Fruit fly (Drosophila melanogaster) Kc167 (cell line): ENCODE measurements around the gene CG33688.

Source experiments
- Myc ChIP-seq: fragments of >200 bp; optimal IDR thresholded peaks from 2 replicates; lab custom pipeline; 2017; ENCODE audit warnings: missing external identifiers
- Sin3A ChIP-seq: fragments of >200 bp; optimal IDR thresholded peaks from 2 replicates; lab custom pipeline; 2018; ENCODE audit warnings: missing external identifiers
- h ChIP-seq: fragments of >200 bp; optimal IDR thresholded peaks from 3 replicates; lab custom pipeline; 2018; ENCODE audit warnings: missing external identifiers
- insv ChIP-seq: fragments of >200 bp; optimal IDR thresholded peaks from 3 replicates; lab custom pipeline; 2018; ENCODE audit warnings: missing external identifiers
- psq ChIP-seq: fragments of >200 bp; optimal IDR thresholded peaks from 2 replicates; lab custom pipeline; 2017; ENCODE audit warnings: missing external identifiers
- ttk ChIP-seq: sonication (Bioruptor generic); optimal IDR thresholded peaks from 2 replicates; lab custom pipeline; 2017; ENCODE audit warnings: missing external identifiers

Gene CG33688

DNA sequence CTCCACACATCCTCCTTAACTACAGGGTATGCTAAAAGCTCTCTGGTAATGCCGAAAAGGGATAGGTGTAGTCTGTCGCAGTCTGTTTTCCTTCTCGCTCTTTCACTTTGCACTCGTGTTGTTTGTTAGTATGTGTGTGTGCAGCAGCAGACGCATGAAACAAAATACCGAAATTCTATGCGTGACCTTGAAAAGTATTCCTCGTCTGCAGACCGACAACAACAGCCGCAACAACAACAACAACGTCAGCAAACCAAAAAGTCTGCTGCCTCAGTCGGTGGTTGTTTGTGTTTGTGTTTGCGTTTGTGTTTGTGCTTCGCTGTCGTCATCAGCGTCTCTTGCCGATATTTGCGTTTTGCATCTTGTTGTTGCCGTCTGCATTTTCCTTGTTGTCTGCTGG is 20.6 kb upstream of the CG33688 start:
- TF ChIP-seq Myc (lab: Kevin White, UChicago), result no peak

DNA sequence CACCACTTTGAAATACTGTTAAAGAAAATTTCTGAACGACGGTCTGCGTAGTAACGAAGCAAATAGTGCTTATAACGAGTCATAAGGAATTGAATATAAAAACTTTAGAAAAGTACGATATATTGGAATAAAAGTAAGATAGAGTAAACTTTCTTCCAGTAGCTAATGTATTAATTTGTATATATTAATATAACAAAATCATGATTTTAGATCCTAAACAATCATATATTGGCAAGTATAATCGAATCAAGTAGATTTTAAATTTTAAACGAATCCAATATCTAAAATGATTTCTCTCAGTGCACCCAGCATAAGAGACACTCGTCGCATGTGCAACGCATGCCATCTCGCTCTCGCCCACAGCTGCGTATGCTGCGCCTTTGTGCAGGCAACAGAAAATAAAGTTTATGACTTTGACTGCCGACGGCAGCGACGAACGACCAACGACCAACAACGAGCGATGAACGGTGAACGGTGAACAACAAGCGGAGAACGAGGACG is 17.6 kb upstream of the CG33688 start:
- no peak for TF ChIP-seq h (lab: Kevin White, UChicago)
- TF ChIP-seq ttk (lab: Kevin White, UChicago), result no peak
- TF ChIP-seq Sin3A (lab: Kevin White, UChicago), result no peak
- no peak for TF ChIP-seq psq (lab: Kevin White, UChicago)
- TF ChIP-seq Myc (lab: Kevin White, UChicago), result no peak
- no peak for TF ChIP-seq insv (lab: Kevin White, UChicago)

DNA sequence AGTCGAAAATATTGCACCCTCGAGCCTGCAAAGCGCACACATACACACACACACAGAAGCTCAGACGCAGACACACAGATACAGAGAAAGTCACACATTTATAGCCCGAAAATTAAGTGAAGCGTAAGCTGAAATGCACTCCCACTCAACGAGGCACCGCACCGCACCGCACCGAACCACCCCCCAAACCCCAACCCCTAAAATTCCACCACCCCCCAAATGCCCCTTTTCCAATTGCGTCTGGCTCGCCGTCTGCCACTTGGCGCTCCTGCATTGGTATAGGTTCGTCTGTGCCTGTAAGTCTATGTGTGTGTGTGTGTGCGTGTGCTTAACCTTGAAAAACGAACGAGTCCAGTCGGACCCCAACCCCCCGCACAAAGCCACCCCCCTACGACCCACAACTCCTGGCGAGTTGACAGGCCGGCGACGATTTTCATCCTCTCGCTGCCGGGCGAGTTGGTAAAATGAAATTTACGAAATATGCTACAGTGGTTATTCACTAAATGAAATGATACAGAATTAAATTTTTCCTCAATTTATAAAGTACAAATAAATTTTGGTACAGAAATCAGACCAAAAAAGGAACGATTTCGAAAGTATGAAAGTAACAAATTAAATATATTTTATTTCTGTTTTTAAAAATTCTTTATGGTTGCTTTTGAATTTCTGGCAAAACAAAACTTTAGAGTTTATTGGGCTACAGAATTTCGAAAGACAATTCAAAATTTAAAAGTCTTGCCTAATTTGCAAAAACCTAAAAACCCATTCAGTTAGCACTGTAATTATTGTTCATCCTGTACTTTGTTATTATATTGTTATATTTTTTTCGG is 16.2 kb upstream of the CG33688 start:
- TF ChIP-seq psq (lab: Kevin White, UChicago) (no peak), Myc (lab: Kevin White, UChicago) (no peak), ttk (lab: Kevin White, UChicago) (no peak), h (lab: Kevin White, UChicago) (no peak), insv (lab: Kevin White, UChicago) (no peak), Sin3A (lab: Kevin White, UChicago) (no peak)

DNA sequence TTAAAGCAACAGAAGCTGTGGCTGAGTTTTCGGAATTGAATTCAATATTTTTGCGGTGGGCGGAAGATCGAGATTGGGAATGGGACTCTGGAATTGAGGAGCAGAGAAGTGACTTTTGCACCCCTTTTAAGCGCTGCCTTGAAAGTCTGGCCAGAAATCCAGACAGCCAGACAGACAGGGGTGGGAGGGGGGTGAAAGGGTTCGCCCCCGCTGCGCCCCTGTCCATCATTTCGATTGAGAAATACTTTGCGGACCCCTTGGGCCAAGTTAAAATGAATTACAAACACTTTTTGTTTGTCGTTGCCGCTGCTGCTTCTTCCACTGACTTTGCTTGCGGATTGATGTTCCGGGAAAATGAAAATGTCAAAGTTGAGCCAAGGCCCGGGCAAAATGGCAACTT is 15.5 kb upstream of the CG33688 start:
- no peak for TF ChIP-seq ttk (lab: Kevin White, UChicago)
- TF ChIP-seq Sin3A (lab: Kevin White, UChicago), result no peak
- no peak for TF ChIP-seq insv (lab: Kevin White, UChicago)
- TF ChIP-seq psq (lab: Kevin White, UChicago), result no peak
- TF ChIP-seq Myc (lab: Kevin White, UChicago), result no peak
- no peak for TF ChIP-seq h (lab: Kevin White, UChicago)

DNA sequence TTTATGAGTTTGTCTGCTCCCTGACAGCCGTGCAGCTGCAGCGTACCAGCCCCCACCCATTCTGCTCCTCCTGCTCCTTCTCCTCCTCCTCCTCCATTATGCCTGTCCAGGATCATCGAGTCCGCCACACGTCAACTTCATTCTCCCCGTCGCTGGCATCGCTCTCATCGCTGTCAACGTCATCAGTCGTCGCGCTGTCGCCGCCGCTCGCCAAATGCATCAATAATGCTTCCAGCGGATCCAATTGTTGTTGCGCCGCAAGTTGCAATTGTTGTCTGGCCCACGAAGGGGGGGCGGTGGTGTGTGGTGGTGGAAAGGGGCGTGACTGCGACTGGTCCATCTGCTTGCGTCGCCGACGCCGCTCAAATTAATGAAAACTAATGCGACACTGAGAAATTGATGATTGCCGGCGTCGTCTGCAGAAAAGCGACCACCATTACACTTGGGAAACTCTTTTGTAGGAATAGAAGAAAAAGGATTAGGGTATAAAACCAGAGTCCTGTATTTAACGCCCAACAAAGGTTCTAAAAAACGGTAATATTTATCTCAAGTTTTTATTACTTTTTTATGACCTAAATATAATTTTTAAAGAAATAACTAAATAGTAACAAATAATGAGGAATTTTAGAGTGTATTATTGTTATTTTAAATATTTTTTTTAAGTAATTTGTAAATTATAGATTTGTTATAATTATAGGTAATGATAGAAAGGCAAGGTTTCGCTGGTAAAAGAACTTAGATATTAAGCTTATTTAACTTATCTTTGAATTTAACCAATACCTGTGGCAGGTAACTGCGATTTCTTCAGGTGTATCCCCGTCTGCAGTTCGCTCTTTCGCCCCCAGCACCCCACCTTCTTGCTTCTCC is 9.7 kb upstream of the CG33688 start:
- TF ChIP-seq Myc (lab: Kevin White, UChicago), result no peak
- TF ChIP-seq Sin3A (lab: Kevin White, UChicago), result no peak
- no peak for TF ChIP-seq insv (lab: Kevin White, UChicago)
- TF ChIP-seq ttk (lab: Kevin White, UChicago), result no peak
- TF ChIP-seq psq (lab: Kevin White, UChicago), result no peak
- no peak for TF ChIP-seq h (lab: Kevin White, UChicago)

DNA sequence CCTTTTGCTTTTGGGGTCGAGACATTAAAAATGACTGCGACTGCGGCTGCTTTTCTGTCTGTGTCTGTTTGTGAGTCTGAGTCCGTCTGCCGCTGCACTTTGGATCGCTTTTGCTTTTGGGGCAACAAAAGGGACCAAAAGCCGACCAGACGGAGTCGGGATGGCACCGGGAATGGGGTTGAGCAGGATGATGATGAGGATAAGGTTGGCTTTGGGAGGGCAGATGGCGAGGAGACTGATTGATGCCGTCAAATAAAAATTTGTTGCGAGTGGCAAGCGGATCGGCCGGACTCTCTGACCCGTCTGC is 9.1 kb upstream of the CG33688 start:
- no peak for TF ChIP-seq ttk (lab: Kevin White, UChicago)
- TF ChIP-seq psq (lab: Kevin White, UChicago), result no peak

DNA sequence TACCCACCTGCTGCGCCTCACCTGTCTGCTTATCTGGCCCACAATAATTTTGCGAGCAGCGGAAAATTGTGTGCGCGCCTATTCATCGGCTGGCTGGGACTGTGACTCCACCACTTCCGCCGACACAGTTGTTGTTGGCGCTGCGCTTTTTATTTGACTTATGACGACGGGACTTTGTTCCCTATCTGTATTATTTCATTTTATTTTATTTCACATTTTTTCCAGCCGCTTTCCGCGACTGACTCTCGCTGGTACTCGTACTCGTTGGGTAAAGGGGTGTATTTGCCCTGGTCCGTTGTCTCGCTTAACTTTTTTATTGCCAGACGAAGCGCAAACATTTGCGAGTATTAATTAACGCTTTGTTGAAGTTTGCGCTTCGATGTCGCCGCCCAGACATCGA is 8.1 kb upstream of the CG33688 start:
- TF ChIP-seq insv (lab: Kevin White, UChicago) (no peak), Myc (lab: Kevin White, UChicago) (no peak), psq (lab: Kevin White, UChicago) (no peak), h (lab: Kevin White, UChicago) (no peak), ttk (lab: Kevin White, UChicago) (no peak), Sin3A (lab: Kevin White, UChicago) (no peak)

DNA sequence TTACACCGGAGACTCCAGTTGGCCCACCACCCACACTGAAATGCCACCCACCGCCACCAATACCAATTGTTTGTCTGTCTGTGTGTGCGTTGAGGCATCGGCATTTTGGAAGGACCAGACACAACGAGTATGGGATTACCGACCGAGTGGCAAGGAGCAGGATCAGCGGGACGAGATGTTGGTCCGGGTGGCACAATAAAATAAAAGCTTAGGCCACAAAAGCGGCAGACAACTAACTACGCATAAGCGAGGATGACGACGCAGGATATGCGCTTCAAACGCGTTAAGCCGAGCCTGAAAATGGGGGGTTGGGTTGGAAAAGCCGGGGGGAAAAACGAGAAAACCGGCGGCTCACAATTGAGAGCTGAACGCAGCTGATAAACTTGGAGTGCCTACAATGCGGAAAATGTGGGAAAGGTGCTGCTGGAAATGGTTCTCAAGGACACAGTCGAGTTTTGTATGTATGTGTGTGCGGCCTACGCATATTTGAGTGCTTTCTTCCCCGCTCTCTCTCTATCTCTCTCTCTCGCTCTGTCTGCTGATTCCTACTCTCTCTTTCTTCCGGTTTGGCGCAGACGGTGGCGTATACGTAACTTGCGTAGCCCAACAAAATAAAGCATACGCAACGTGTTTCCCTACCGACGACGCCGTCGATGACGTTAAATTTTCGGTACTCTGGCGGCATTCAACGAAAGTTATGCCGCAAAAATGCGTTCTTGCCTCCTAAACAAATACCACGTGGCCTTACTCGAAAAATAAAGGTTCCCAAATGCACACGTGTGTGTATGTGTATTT is 6.3 kb upstream of the CG33688 start:
- TF ChIP-seq psq (lab: Kevin White, UChicago) (no peak), h (lab: Kevin White, UChicago) (no peak), ttk (lab: Kevin White, UChicago) (no peak), insv (lab: Kevin White, UChicago) (no peak), Myc (lab: Kevin White, UChicago) (no peak), Sin3A (lab: Kevin White, UChicago) (no peak)

DNA sequence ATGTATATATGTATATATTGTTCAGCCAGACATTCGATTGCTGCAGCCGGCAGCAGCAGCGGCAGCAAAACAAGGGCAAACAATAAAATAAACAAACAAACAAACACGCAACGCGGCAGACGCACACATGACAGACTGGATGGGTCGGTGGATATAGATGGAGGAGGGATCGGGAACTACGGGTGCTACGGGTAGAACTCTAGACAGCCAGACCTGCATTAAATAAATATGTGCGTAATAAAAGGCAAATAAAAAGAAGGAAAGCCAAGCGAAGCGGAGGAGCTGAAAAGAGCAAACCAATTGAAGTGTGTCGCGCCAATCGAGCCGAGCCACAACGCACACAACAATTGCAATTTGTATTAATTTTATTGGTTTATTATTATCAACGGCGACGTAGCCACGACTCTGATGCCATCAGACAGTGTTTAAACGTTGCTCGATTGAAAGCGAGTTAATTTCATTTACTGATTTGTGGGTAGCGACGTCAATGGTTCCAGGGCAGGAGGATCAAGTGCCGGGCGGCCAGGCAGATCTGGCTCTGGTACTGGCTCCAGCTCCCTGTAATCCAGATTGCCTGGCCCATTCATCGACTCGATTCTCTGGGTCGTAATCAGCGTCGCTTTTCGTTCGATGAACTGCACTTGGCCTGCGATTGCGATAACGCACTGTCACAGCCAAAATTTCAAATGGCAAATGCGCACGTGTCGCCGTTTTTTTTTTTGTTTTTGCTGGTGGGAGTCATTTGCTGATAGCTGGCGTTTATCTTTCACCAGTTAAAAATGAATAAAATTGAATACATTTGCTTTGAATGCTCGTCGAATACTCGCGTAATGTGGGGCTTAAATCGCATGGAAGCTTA is 4.9 kb upstream of the CG33688 start:
- TF ChIP-seq h (lab: Kevin White, UChicago) (no peak), Myc (lab: Kevin White, UChicago) (no peak)

DNA sequence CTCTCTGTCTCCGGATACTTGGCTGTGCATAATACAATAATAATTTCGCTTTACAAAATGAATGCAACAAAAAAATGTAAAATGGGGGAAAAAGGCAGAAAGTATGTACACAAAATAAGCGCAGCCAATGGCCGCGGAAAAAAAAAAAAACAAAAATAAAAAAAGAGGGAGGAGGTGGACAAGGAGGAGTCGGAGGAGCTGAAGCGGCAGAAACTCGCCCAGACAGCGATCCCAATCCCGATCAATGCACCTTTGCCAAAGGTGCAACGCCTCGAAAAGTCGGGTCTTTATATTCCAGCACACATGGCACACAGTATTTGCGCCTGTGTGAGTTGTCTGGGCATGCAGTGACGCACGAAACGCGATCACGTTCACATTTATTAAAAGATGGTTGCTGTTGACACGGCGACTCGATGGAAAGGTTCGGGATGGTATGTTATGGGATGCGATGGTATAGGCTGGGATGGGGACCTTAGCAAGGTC is 3.5 kb upstream of the CG33688 start:
- TF ChIP-seq Myc (lab: Kevin White, UChicago) (no peak), h (lab: Kevin White, UChicago) (no peak), Sin3A (lab: Kevin White, UChicago) (no peak), psq (lab: Kevin White, UChicago) (no peak), ttk (lab: Kevin White, UChicago) (no peak), insv (lab: Kevin White, UChicago) (no peak)
